Worm (Caenorhabditis elegans): ENCODE results near the gene F21G4.6.

Gene F21G4.6

ce11 chrX:9877117-9877516, 40.1 kb downstream of the F21G4.6 start, which contains the start of gene R07B1.9:
R07B1.9 (plus strand) TSS chrX:9877417.
- TF ChIP-seq dao-5 (tag; optimal IDR thresholded peaks at IDR 0.05) (no peak), W03F9.2 (tag; optimal IDR thresholded peaks at IDR 0.05) (no peak), him-1 (tag; optimal IDR thresholded peaks at IDR 0.05) (no peak)

- TF ChIP-seq W03F9.2 (tag; optimal IDR thresholded peaks at IDR 0.05) (no peak), dao-5 (tag; optimal IDR thresholded peaks at IDR 0.05) (no peak), him-1 (tag; optimal IDR thresholded peaks at IDR 0.05) (no peak)
Measured at ce11 chrX:9872554-9872953, 44.7 kb downstream of the F21G4.6 start, which contains the start of gene R07B1.8. R07B1.8 (minus strand) TSS chrX:9872654.

ce11 chrX:9869522-9869921, 47.7 kb downstream of the F21G4.6 start, which contains the start of gene R07B1.13:
R07B1.13 (plus strand) TSS chrX:9869822.
- no peak for TF ChIP-seq him-1 (tag; optimal IDR thresholded peaks at IDR 0.05)
- TF ChIP-seq W03F9.2 (tag; optimal IDR thresholded peaks at IDR 0.05) = no peak
- no peak for TF ChIP-seq dao-5 (tag; optimal IDR thresholded peaks at IDR 0.05)

ce11 chrX:9868820-9869219, 48.4 kb downstream of the F21G4.6 start, which contains the start of gene R07B1.7:
R07B1.7 (plus strand) TSS chrX:9869120.
- TF ChIP-seq him-1 (tag; optimal IDR thresholded peaks at IDR 0.05) = no peak
- no peak for TF ChIP-seq W03F9.2 (tag; optimal IDR thresholded peaks at IDR 0.05)
- TF ChIP-seq dao-5 (tag; optimal IDR thresholded peaks at IDR 0.05) = no peak

ce11 chrX:9866355-9866754, 50.9 kb downstream of the F21G4.6 start, which contains the start of gene R07B1.6:
R07B1.6 (plus strand) TSS chrX:9866655.
- TF ChIP-seq him-1 (tag; optimal IDR thresholded peaks at IDR 0.05) (no peak), dao-5 (tag; optimal IDR thresholded peaks at IDR 0.05) (no peak), W03F9.2 (tag; optimal IDR thresholded peaks at IDR 0.05) (no peak)

- no peak for TF ChIP-seq dao-5 (tag; optimal IDR thresholded peaks at IDR 0.05)
- no peak for TF ChIP-seq W03F9.2 (tag; optimal IDR thresholded peaks at IDR 0.05)
- no peak for TF ChIP-seq him-1 (tag; optimal IDR thresholded peaks at IDR 0.05)
Measured at ce11 chrX:9862916-9863624, 54.2 kb downstream of the F21G4.6 start, which contains the start of the genes gst-36 and R07B1.5. gst-36 (minus strand) TSS chrX:9862960. R07B1.5 (plus strand) TSS chrX:9863580.

Measured in whole organism, L4/young adult.